Fruit fly (Drosophila melanogaster): Measurements from ENCODE around the gene p130CAS.
A peak's percentile ranks its signal among the peaks of the same experiment; 100 is the strongest.

The p130CAS gene

DNA sequence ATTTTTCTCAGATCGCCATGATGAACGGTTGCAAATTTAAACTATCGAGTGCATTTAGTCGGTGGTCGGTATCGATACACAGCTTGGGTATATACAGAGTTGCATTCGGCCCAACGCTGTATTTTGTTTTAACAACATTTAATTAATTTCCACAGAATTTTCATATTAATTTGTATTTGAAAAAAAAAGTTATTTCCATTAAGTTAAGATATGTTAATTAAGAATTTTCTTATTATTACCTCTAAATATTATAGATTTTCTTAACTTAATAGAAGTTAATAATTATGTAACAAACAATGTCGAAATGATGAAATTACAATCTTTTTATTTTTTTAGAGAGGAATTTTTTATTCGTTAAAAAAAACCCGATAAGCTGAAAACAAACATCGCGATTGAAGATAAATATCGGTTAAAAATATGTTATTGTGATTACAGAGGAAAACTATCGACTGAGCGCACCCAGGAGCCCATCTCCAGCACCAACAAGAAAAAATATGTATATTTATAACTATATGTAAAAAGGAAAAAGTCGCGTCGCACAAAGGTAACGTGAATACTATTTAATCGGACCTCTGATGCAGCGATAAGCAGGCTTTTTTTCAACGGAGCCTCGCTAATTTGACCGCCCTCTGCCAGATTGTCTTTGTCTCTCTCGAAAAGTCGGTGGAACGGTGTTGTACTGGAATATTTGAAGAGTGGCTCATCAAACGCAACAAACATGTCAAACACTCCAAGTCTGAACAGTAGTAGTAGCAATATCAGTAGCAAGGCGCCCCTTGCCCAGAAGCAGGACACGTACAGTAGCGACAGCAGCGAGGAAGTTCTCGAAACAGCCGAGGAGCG lies 47.3 kb downstream of the p130CAS start, which contains the start of the genes rno and mri (continued):
- TF ChIP-seq zen2 (GFP tag; IDR thresholded peaks at IDR 0.05; ENCODE audit: partially characterized antibody) (peak; percentile 96), lbe (GFP tag; optimal IDR thresholded peaks at IDR 0.05) (peak; percentile 59), Asciz (GFP tag; optimal IDR thresholded peaks at IDR 0.05) (no peak), Ets65A (GFP tag) (peak; percentile 87), pho (GFP tag; optimal IDR thresholded peaks at IDR 0.05) (peak; percentile 48), Med (GFP tag) (peak; percentile 77), vvl (GFP tag; IDR thresholded peaks at IDR 0.05) (peak; percentile 81), tin (GFP tag; optimal IDR thresholded peaks at IDR 0.05) (peak; percentile 58), gro (GFP tag; optimal IDR thresholded peaks at IDR 0.05) (no peak), Ravus (GFP tag; IDR thresholded peaks at IDR 0.05) (peak; percentile 28), org-1 (GFP tag; optimal IDR thresholded peaks at IDR 0.05) (no peak), lov (optimal IDR thresholded peaks at IDR 0.05) (no peak), lov (GFP tag; IDR thresholded peaks at IDR 0.05) (0 out of 3 replicates have a peak, but pooled peaks have one; percentile 44), odd (GFP tag; optimal IDR thresholded peaks at IDR 0.05) (peak; percentile 21), CG12659 (GFP tag; optimal IDR thresholded peaks at IDR 0.05) (peak; percentile 60), Bgb (GFP tag; IDR thresholded peaks at IDR 0.05; ENCODE audit: partially characterized antibody) (peak; percentile 95), CG15073 (GFP tag; optimal IDR thresholded peaks at IDR 0.05) (no peak), CG17328 (GFP tag; IDR thresholded peaks at IDR 0.05) (peak; percentile 78), Hey (tag; optimal IDR thresholded peaks at IDR 0.05) (no peak), HmgD (GFP tag; optimal IDR thresholded peaks at IDR 0.05) (no peak), CG11695 (GFP tag; IDR thresholded peaks at IDR 0.05) (peak; percentile 71), gsb-n (tag; optimal IDR thresholded peaks at IDR 0.05) (peak; percentile 78), rib (GFP tag; IDR thresholded peaks at IDR 0.05) (no peak), ERR (GFP tag; optimal IDR thresholded peaks at IDR 0.05) (no peak), CG1233 (GFP tag; optimal IDR thresholded peaks at IDR 0.05) (peak; percentile 68), prd (optimal IDR thresholded peaks at IDR 0.05) (no peak), prd (GFP tag; IDR thresholded peaks at IDR 0.05) (peak; percentile 80), CG6683 (GFP tag; optimal IDR thresholded peaks at IDR 0.05) (peak; percentile 15), CG10654 (GFP tag; optimal IDR thresholded peaks at IDR 0.05) (peak; percentile 40), mirr (GFP tag; optimal IDR thresholded peaks at IDR 0.05) (no peak), Tbp (GFP tag; optimal IDR thresholded peaks at IDR 0.05) (no peak), CG17186 (GFP tag; optimal IDR thresholded peaks at IDR 0.05) (no peak), Six4 (GFP tag; optimal IDR thresholded peaks at IDR 0.05) (peak; percentile 61), maf-S (GFP tag; optimal IDR thresholded peaks at IDR 0.05) (no peak), CG2678 (tag; optimal IDR thresholded peaks at IDR 0.05) (peak; percentile 68), CG7372 (GFP tag; IDR thresholded peaks at IDR 0.05) (peak; percentile 43; the same call in 1 of the 2 replicates), CG31365 (tag; optimal IDR thresholded peaks at IDR 0.05) (no peak), CG14667 (GFP tag; IDR thresholded peaks at IDR 0.05) (peak; percentile 57), Mrtf (GFP tag; IDR thresholded peaks at IDR 0.05) (0 out of 3 replicates have a peak, but pooled peaks have one; percentile 42), HHEX (GFP tag; optimal IDR thresholded peaks at IDR 0.05) (peak; percentile 58), CrebB (tag; optimal IDR thresholded peaks at IDR 0.05) (peak; percentile 13), CG7839 (tag; optimal IDR thresholded peaks at IDR 0.05) (peak; percentile 81), salm (tag; optimal IDR thresholded peaks at IDR 0.05) (no peak), eve (GFP tag; optimal IDR thresholded peaks at IDR 0.05) (no peak), CG3281 (GFP tag; optimal IDR thresholded peaks at IDR 0.05) (peak; percentile 48), CG12942 (GFP tag; optimal IDR thresholded peaks at IDR 0.05) (peak; percentile 63)

Data from whole organism, embryonic.